Fruit fly (Drosophila melanogaster) whole organism: ENCODE data around the gene rk.

Source experiments
- CG8478 ChIP-seq: fragments of >200 bp; optimal IDR thresholded peaks from 2 replicates; lab custom pipeline; 2018; ENCODE audit warnings: inconsistent platforms
- Dll ChIP-seq: fragments of >200 bp; optimal IDR thresholded peaks from 2 replicates; lab custom pipeline; 2017
- EcR ChIP-seq, 2 experiments: fragments of >200 bp; optimal IDR thresholded peaks; 2 replicates each; lab custom pipeline; 2017; ENCODE audit warnings: missing biosample characterization in 2 of 2, missing genetic modification characterization in 2 of 2, missing genetic modification reagents in 2 of 2
- pan ChIP-seq: fragments of >200 bp; optimal IDR thresholded peaks from 2 replicates; lab custom pipeline; 2017
- psq ChIP-seq: fragments of >200 bp; optimal IDR thresholded peaks from 2 replicates; lab custom pipeline; 2017
- usp ChIP-seq: fragments of >200 bp; optimal IDR thresholded peaks from 2 replicates; lab custom pipeline; 2017; ENCODE audit warnings: missing biosample characterization, missing genetic modification characterization, mixed read lengths

The rk gene

DNA sequence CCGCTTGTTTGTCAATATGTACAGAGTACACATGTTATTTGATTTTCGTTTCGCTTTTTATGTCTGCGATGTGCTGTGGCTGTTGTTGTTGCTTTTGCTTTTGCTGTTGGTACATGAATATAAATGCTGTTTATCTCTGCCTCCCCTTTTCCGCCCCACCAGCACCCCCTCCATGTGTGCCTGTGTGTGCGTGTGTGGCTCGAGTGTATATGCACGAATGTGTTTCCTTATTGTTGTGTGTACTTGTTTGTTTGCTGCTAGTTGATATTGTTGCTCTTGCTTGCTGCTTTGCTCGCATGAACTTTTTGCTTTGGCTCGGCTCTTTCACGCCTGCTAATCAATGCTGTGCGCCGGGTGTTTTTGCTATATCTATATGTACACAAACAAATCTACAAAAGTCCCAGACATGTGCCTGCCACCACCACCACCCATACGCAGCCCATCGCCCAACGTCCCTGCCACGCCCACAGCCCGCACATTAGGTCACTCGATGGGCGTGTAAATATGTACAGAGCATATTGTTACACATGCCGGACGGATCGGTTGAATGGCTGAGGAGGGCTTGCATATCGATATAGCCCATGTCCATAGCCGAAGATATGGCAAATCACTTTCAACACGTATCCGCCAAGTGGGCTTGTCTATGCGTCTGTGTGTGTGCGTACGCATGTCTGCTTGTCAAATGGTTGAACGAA lies 23.1 kb upstream of the rk start:
- TF ChIP-seq psq (lab: Kevin White, UChicago), result no peak
- TF ChIP-seq pan (lab: Kevin White, UChicago), result no peak
- no peak for TF ChIP-seq CG8478
- TF ChIP-seq usp (GFP tag; lab: Kevin White, UChicago), result no peak

DNA sequence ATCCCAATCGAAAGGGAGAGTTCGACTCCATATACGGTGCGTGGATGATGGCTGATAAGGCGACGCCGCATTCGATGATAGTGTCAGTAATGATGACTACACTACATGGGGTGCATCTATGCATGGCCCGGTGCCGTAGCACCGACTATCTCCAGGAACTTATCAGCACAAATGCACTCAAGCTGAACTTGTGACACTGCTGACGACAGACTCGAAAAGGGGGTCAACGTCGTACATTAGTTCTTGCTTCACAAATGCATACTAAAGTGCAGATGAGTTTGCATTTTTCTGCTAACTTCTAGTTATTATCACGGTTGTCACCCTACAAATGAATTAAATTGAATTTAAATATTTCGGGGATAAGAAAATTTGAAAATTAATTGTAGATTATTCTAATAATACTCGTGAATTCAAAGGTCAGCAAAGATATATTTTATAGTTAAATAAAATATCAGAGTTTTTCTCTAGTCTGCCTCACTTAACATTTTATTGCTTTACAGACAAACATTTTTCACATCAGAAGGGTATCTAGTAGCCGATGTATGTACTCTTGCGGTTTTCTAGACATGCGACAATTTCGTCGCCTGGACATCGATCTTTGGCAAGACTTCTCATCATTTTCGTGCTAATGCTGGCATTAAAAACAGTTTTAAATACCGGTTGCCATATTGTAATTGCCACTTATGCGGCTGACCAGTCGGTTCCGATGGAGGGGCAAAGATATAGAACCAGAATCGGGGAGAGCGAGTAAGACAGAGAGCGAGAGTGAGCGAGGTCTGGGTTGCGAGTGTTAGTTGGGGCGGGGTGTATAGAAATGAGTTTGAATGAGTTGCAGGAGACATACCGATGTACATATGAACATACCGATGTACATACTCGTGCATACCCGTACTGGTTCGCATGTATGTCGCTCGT lies 22.3 kb upstream of the rk start:
- TF ChIP-seq EcR (GFP tag; optimal IDR thresholded peaks at IDR 0.05; lab: Kevin White, UChicago) (no peak), Dll (lab: Kevin White, UChicago) (no peak), CG8478 (no peak), usp (GFP tag; lab: Kevin White, UChicago) (no peak), pan (lab: Kevin White, UChicago) (no peak), psq (lab: Kevin White, UChicago) (no peak)

DNA sequence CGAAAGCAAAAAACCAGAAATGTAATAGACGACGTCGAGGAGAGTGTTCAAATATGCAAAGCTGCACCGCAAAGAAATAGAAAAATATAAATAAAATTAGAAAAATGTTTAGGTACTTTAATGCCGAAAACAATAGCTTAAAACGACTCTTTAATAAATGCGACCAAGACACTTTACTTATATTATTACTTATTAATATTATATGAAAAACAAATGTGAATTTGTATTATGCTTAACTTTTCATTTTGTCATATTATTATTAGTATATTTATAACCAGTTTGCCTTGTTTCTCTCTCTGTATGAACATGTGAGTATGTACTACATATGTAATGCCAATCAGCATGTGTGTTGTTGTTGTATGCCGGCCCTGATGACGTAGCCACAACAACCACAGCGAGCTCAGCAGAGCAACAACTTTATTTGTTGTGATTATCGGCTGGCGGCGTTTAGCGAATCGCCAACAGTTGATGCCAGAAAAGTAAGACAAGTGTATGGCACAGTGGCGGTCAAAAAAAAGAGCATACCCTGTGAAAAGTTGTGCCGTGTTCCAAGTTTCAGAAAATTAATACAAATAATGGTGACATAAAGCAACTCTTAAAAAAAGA lies 21.2 kb upstream of the rk start:
- no peak for TF ChIP-seq Dll (lab: Kevin White, UChicago)

DNA sequence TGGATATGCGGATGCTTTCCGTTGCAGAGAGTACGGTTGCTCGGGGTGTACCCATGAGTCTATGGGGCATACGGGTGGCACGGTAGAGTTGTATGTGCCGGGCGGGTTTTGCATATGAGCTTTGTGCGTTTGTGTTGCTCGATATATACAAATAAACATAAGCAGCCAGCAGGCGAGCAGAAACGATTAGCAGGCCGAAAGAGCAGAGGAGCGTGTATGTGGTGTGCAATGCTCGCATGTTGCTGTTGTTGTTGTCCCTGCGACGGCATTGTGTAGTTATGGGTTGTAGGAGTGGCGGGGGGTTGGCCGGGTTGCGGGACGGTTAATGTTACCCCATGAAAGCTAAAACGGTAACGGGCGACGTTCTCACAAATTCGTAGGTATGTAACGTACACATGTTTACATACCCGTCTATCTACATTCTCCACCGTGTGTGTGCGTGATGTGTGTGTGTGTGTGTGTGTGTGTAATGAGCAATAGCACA lies 20.6 kb upstream of the rk start:
- no peak for TF ChIP-seq Dll (lab: Kevin White, UChicago)

DNA sequence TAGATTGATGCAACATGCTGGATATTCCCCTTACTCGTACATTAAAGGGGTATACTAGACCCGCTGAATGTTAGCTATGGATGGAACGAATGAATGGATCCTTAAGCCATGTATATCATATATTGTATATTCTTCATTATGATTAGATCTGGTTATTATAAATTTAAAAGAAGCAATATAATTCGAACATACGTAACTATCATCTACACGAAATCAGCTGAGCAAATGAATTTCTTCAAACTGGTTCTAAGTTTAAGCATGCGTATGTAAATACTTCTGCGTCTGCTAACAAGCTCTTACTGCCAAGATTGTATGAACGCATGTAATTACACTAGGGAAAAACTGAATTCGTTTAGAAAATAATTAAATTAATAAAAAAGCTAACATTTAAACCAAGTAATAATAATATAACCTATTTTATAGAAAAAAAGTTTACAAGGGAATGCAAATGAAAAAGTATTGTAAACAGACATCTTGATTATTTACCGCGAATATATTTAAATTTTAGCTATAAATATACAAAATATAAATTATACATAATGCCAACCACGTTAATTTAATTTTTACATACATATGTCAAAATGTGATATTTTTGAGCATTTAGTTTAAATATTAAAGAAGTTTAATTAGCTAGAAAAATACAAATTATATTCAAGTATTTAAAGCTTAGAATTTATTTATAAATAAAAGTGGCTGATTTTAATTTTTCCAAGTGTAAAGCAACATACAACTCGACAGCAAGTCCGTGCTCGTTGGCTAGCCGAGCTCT lies 20.0 kb upstream of the rk start:
- peak; percentile 72 for TF ChIP-seq pan (lab: Kevin White, UChicago)
- no peak for TF ChIP-seq EcR (GFP tag; optimal IDR thresholded peaks at IDR 0.05; lab: Kevin White, UChicago)

DNA sequence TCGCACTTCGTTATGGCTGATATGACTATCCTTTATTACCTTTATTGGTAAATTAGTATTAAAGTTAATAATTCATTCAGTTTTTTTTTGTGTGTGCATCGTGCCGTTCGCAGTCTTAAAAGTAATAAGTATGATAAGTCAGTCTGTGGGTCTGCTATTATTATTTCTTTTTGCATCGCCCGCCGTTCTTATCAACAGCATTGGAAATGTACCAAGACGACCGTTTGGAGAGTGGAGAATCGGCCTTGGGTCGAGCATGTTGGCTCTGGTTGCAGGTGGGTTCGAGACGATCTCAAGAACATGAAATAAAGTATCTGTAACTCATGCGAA lies 19.5 kb upstream of the rk start:
- no peak for TF ChIP-seq usp (GFP tag; lab: Kevin White, UChicago)
- TF ChIP-seq Dll (lab: Kevin White, UChicago), result no peak
- no peak for TF ChIP-seq psq (lab: Kevin White, UChicago)
- TF ChIP-seq pan (lab: Kevin White, UChicago), result no peak
- TF ChIP-seq CG8478, result peak; percentile 24

DNA sequence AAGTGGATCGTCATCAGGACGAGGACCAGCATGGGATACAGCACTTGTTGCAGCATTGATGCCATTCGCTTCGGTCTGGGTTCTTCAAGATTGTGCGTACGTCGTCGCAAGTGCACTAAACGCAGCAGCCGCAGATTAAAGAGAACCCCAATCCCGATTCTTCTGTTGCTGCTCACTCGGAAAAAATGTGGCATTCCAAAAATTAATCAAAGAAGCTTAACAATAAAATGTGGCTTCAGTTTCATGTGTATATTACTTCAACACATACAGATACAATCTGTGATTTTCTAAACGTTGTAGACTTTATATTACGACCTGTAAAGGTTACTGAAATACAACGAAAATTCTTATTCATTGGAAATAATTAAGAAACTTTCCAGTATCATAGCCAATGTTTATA lies 19.1 kb upstream of the rk start, which contains the start of gene NimC3:
NimC3 (minus strand) TSS at position 101 of the 400 bp plus-strand sequence.
- TF ChIP-seq usp (GFP tag; lab: Kevin White, UChicago), result no peak
- no peak for TF ChIP-seq Dll (lab: Kevin White, UChicago)
- no peak for TF ChIP-seq psq (lab: Kevin White, UChicago)
- TF ChIP-seq EcR (GFP tag; optimal IDR thresholded peaks at IDR 0.05; lab: Kevin White, UChicago), result no peak
- no peak for TF ChIP-seq pan (lab: Kevin White, UChicago)

DNA sequence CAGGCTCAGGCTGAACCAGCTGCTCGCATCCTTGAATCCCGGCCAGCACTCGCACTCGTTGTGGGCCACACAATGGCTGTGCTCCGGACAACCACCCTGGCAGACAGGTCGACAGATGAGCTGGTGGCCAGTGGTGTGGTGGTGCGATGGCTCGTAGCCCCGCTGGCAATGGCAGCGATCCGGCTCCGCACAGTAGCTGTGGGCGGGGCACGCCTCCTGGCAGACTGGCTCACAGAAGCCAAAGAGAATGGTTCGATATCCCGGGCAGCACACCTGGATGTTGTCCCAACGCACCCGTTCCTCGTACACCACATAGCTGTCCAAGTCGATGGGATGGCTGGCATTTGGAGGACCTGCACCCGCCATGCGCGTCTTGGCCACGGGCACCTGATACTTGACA lies 18.6 kb upstream of the rk start:
- TF ChIP-seq Dll (lab: Kevin White, UChicago) (no peak), usp (GFP tag; lab: Kevin White, UChicago) (no peak), EcR (GFP tag; optimal IDR thresholded peaks at IDR 0.05; lab: Kevin White, UChicago) (no peak), psq (lab: Kevin White, UChicago) (no peak), pan (lab: Kevin White, UChicago) (no peak), CG8478 (no peak)

DNA sequence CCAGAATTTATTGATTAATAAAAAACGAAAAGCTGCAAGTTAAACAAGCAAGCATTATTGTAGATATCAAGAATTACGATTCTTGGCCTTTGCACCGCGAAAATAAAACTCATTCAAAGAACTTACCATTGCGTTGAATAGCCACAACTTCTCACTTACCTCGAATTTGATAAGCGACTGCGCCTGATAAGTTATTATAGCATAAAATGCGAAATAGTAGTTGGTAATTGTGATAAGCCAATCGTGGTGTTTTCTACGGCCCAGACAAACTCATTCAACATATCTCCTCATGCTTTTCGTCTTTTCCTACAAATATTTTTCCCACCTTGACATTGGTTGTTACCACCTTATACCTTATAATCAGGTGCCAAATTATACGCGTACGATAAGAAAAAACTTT lies 14.1 kb upstream of the rk start:
- TF ChIP-seq EcR (GFP tag; optimal IDR thresholded peaks at IDR 0.05; lab: Kevin White, UChicago), result no peak
- no peak for TF ChIP-seq CG8478
- no peak for TF ChIP-seq psq (lab: Kevin White, UChicago)
- no peak for TF ChIP-seq Dll (lab: Kevin White, UChicago)
- TF ChIP-seq pan (lab: Kevin White, UChicago), result no peak
- no peak for TF ChIP-seq usp (GFP tag; lab: Kevin White, UChicago)

DNA sequence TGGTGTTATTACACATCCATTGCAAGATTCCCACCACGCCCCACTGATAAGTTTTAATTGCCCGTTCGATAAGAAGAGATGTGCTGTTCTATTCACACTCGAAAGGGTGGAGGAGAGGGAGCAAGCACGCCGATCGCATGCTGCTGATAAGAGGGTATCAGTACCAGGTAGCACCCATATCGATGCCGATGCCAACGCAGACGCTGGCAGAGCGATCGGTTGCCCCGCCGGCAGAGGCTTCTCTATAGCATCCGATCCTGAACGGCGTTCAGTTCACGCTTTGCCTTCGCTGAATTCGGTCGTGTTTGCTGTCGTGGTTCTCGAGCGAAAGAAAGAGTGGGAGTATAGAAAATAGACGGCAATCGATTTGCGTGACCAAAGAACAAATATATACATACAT lies 12.4 kb upstream of the rk start:
- TF ChIP-seq usp (GFP tag; lab: Kevin White, UChicago) (no peak), EcR (GFP tag; optimal IDR thresholded peaks at IDR 0.05; lab: Kevin White, UChicago) (no peak), psq (lab: Kevin White, UChicago) (no peak), CG8478 (no peak), pan (lab: Kevin White, UChicago) (no peak), Dll (lab: Kevin White, UChicago) (no peak)

DNA sequence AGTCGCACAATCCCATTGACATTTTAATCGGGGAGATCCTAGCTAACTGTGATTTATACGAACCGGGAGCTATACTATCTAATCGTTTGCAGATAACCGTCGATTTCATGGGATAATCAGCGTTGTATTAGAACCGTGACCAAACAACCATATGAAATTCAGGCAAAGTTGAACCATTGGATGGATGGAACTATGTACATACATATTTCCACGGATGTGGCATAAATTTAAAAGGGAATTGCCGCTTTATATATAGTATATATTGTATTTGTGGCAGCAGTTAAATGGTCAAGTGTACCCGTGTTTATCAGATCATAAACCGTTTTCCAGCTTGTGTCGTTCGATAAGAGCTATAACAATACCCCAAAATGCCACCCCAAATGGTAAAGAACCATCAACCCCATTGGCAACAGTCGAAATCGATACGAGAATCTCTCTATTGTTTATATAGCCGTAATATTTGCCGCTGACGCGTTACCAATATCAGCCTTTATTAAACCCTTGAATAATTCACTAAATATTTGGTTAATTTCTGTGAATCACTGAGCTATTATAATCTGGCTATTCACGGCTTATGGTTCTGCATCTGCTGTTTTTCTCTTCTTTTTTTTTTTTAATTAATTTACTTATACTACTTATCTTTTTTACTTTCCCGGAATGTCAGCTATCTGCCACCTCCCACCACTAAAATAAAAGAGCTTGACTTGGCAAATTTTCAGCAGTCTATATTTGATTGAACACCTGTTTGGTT lies 11.4 kb upstream of the rk start, which contains the start of gene bgm:
bgm (plus strand) TSS at position 701 of the 751 bp plus-strand sequence.
- no peak for TF ChIP-seq psq (lab: Kevin White, UChicago)
- TF ChIP-seq usp (GFP tag; lab: Kevin White, UChicago), result no peak
- TF ChIP-seq CG8478, result no peak
- TF ChIP-seq pan (lab: Kevin White, UChicago), result no peak
- no peak for TF ChIP-seq Dll (lab: Kevin White, UChicago)
- no peak for TF ChIP-seq EcR (GFP tag; optimal IDR thresholded peaks at IDR 0.05; lab: Kevin White, UChicago)
